Worm (Caenorhabditis elegans): ENCODE measurements around the gene srt-67.

srt-67 gene

ce11 chrV:5272034-5272433, 14.8 kb upstream of the srt-67 start:
- TF ChIP-seq nfya-1 (tag; optimal IDR thresholded peaks at IDR 0.05; ENCODE audit: borderline replicate concordance, insufficient read depth) (no peak), T26A5.8 (tag; optimal IDR thresholded peaks at IDR 0.05) (no peak), xnd-1 (tag; optimal IDR thresholded peaks at IDR 0.05) (no peak), tlf-1 (GFP tag; optimal IDR thresholded peaks at IDR 0.05) (no peak), madf-6 (GFP tag; IDR thresholded peaks at IDR 0.05) (no peak)

- TF ChIP-seq chd-7 (tag; optimal IDR thresholded peaks at IDR 0.05) (peak; percentile 86), ets-4 (GFP tag; optimal IDR thresholded peaks at IDR 0.05) (peak; percentile 62), F22D6.2 (tag; optimal IDR thresholded peaks at IDR 0.05) (peak; percentile 79), attf-6 (GFP tag; IDR thresholded peaks at IDR 0.05) (no peak), xnd-1 (tag; optimal IDR thresholded peaks at IDR 0.05) (no peak), cebp-1 (GFP tag; IDR thresholded peaks at IDR 0.05) (no peak), cebp-1 (tag; optimal IDR thresholded peaks at IDR 0.05) (peak; percentile 81), mcd-1 (GFP tag; IDR thresholded peaks at IDR 0.05) (peak; percentile 76), lin-54 (GFP tag; optimal IDR thresholded peaks at IDR 0.05) (peak; percentile 41), ztf-22 (GFP tag; optimal IDR thresholded peaks at IDR 0.05) (peak; percentile 91), ztf-6 (GFP tag; IDR thresholded peaks at IDR 0.05) (0 out of 2 replicates have a peak, but pooled peaks have one; percentile 10), lir-1 (GFP tag; conservative IDR thresholded peaks at IDR 0.05) (peak; percentile 36; the same call in 1 of the 2 replicates), nfyb-1 (GFP tag; IDR thresholded peaks at IDR 0.05) (peak; percentile 86), attf-3 (GFP tag; conservative IDR thresholded peaks at IDR 0.05) (no peak), him-1 (tag; optimal IDR thresholded peaks at IDR 0.05) (no peak), somi-1 (GFP tag; optimal IDR thresholded peaks at IDR 0.05) (peak; percentile 81), egl-44 (GFP tag; IDR thresholded peaks at IDR 0.05) (peak; percentile 84; the same call in 1 of the 2 replicates), attf-5 (GFP tag; optimal IDR thresholded peaks at IDR 0.05) (peak; percentile 64), madf-10 (tag; optimal IDR thresholded peaks at IDR 0.05) (peak; percentile 42), nhr-80 (tag; optimal IDR thresholded peaks at IDR 0.05) (peak; percentile 87), hmg-1.2 (GFP tag; IDR thresholded peaks at IDR 0.05) (peak; percentile 14; the same call in 1 of the 2 replicates), K12H6.12 (tag; optimal IDR thresholded peaks at IDR 0.05) (no peak), zfh-2 (GFP tag; conservative IDR thresholded peaks at IDR 0.05) (peak; percentile 86), let-607 (tag; optimal IDR thresholded peaks at IDR 0.05) (peak in 1 of 2 experiments; percentile 18), dox-1 (GFP tag; IDR thresholded peaks at IDR 0.05) (peak; percentile 74), ekl-4 (GFP tag; IDR thresholded peaks at IDR 0.05) (0 out of 2 replicates have a peak, but pooled peaks have one; percentile 44), nhr-120 (GFP tag; IDR thresholded peaks at IDR 0.05) (no peak), unc-62 (GFP tag; optimal IDR thresholded peaks at IDR 0.05) (peak; percentile 4), lsl-1 (GFP tag; optimal IDR thresholded peaks at IDR 0.05) (no peak), snpc-4 (GFP tag; optimal IDR thresholded peaks at IDR 0.05) (no peak), snpc-4 (tag; optimal IDR thresholded peaks at IDR 0.05) (peak in 3 of 4 experiments; percentile 6 to 56 (median 37)), K11D2.4 (GFP tag; IDR thresholded peaks at IDR 0.05) (peak; percentile 78; the same call in 1 of the 2 replicates), Y53G8AR.9 (GFP tag; conservative IDR thresholded peaks at IDR 0.05) (peak; percentile 50; the same call in 1 of the 2 replicates), atf-7 (tag; optimal IDR thresholded peaks at IDR 0.05) (peak; percentile 82), Y53F4B.3 (GFP tag; IDR thresholded peaks at IDR 0.05) (no peak), let-526 (GFP tag; IDR thresholded peaks at IDR 0.05) (peak; percentile 84), F52B5.7 (tag; optimal IDR thresholded peaks at IDR 0.05) (peak; percentile 11), lin-26 (GFP tag; IDR thresholded peaks at IDR 0.05) (peak; percentile 71), tbp1 (GFP tag; optimal IDR thresholded peaks at IDR 0.05) (peak; percentile 39), gei-17 (GFP tag; optimal IDR thresholded peaks at IDR 0.05) (peak; percentile 41), ztf-18 (tag; optimal IDR thresholded peaks at IDR 0.05) (peak; percentile 38), F37B4.10 (GFP tag; IDR thresholded peaks at IDR 0.05) (no peak), B0336.3 (GFP tag; IDR thresholded peaks at IDR 0.05) (peak; percentile 78)
These were observed 14.2 kb upstream of the srt-67 start for ce11 chrV:5271487-5271886.
